Worm (Caenorhabditis elegans): ENCODE results near the gene rib-2.

DNA sequence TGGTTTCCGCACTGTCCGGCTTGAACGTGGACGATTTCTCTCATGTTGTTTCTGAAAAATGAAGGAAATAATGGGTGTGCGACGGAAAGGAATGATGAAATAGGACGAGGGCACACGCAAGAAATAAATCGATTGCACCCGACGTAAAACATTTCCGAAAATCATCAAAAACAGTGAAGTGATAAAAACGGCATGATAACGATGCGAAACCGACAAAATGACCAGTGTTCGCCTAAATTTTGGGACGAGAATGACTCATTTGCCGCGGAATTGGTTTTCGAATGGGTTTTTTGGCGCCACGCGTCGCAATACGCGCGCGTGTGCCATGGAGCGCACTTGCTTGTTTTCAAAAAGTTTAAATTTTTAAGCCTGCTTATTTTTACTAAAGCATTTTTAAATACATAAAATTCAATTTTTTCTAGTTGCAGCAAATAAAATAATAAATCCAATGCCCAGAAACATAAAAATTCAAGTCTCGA is at the start of gene rib-2, which contains the start of gene tbb-1:
- no peak for TF ChIP-seq nhr-28 (tag; optimal IDR thresholded peaks at IDR 0.05)
- TF ChIP-seq nhr-2 (tag; optimal IDR thresholded peaks at IDR 0.05), result no peak
- TF ChIP-seq unc-62 (GFP tag; optimal IDR thresholded peaks at IDR 0.05), result no peak
- no peak for TF ChIP-seq elt-1 (tag; optimal IDR thresholded peaks at IDR 0.05; ENCODE audit: borderline replicate concordance, insufficient read depth)
- peak; percentile 70 for TF ChIP-seq lsy-2 (tag; optimal IDR thresholded peaks at IDR 0.05)
- no peak for TF ChIP-seq ceh-43 (GFP tag; optimal IDR thresholded peaks at IDR 0.05)
- TF ChIP-seq mep-1 (tag; optimal IDR thresholded peaks at IDR 0.05), result peak; percentile 93
- TF ChIP-seq snpc-4 (tag; optimal IDR thresholded peaks at IDR 0.05), result no peak
- TF ChIP-seq nhr-12 (tag; optimal IDR thresholded peaks at IDR 0.05), result no peak
- no peak for TF ChIP-seq ztf-11 (tag; optimal IDR thresholded peaks at IDR 0.05)
- no peak for TF ChIP-seq unc-39 (tag; optimal IDR thresholded peaks at IDR 0.05)
- TF ChIP-seq pha-4 (tag; optimal IDR thresholded peaks at IDR 0.05), result peak; percentile 18
- TF ChIP-seq mab-5 (tag; optimal IDR thresholded peaks at IDR 0.05), result no peak
